Worm (Caenorhabditis elegans): ENCODE measurements around the gene best-12.

- TF ChIP-seq ztf-11 (tag; optimal IDR thresholded peaks at IDR 0.05) (no peak), hlh-11 (tag; optimal IDR thresholded peaks at IDR 0.05) (no peak), mep-1 (tag; optimal IDR thresholded peaks at IDR 0.05) (no peak), ama-1 (optimal IDR thresholded peaks at IDR 0.05) (no peak), nhr-77 (tag; optimal IDR thresholded peaks at IDR 0.05) (no peak), ces-1 (GFP tag; optimal IDR thresholded peaks at IDR 0.05) (no peak), hlh-30 (tag; optimal IDR thresholded peaks at IDR 0.05; ENCODE audit: insufficient read depth) (no peak), aly-2 (tag; optimal IDR thresholded peaks at IDR 0.05) (no peak), jun-1 (tag; optimal IDR thresholded peaks at IDR 0.05) (no peak), F26F4.8 (GFP tag; conservative IDR thresholded peaks at IDR 0.05) (no peak), pqm-1 (tag; optimal IDR thresholded peaks at IDR 0.05) (no peak), unc-130 (GFP tag; optimal IDR thresholded peaks at IDR 0.05) (no peak), nhr-237 (tag; optimal IDR thresholded peaks at IDR 0.05) (no peak), lin-1 (GFP tag; IDR thresholded peaks at IDR 0.05) (no peak)
Measured at ce11 chrV:16094862-16095261, 45.6 kb downstream of the best-12 start.

Measured in whole organism, L4 larva.